Worm (Caenorhabditis elegans): Measurements from ENCODE around the gene T02H6.5.

ce11 chrII:674116-674515 lies 10.8 kb upstream of the T02H6.5 start, which contains the start of gene Y39F10C.3:
- TF ChIP-seq sma-9 (GFP tag; optimal IDR thresholded peaks at IDR 0.05) = no peak
- TF ChIP-seq sma-9 (tag; optimal IDR thresholded peaks at IDR 0.05) = no peak
- TF ChIP-seq R02D3.7 (tag; optimal IDR thresholded peaks at IDR 0.05) = no peak
- no peak for TF ChIP-seq nhr-11 (tag; optimal IDR thresholded peaks at IDR 0.05)
- TF ChIP-seq aly-2 (tag; optimal IDR thresholded peaks at IDR 0.05) = no peak
- no peak for TF ChIP-seq elt-3 (tag; optimal IDR thresholded peaks at IDR 0.05)
- no peak for TF ChIP-seq unc-39 (tag; optimal IDR thresholded peaks at IDR 0.05)
- no peak for TF ChIP-seq lin-13 (GFP tag; optimal IDR thresholded peaks at IDR 0.05)
- TF ChIP-seq lsy-2 (tag; optimal IDR thresholded peaks at IDR 0.05) = no peak
- TF ChIP-seq ama-1 (optimal IDR thresholded peaks at IDR 0.05) = no peak
- no peak for TF ChIP-seq mab-5 (tag; optimal IDR thresholded peaks at IDR 0.05)
- no peak for TF ChIP-seq sma-3 (GFP tag; optimal IDR thresholded peaks at IDR 0.05)
- no peak for TF ChIP-seq mdl-1 (tag; optimal IDR thresholded peaks at IDR 0.05)

Data from whole organism, L2 larva.